Fruit fly (Drosophila melanogaster) whole organism, embryonic: ENCODE results near the gene Traf4.

Source experiments
- CG14860 ChIP-seq: fragments of 200-800 bp; sonication (Bioruptor generic); IDR thresholded peaks from 3 replicates; pipeline ENCODE4 v1.3.6; 2022; ENCODE audit warnings: missing biosample characterization, missing genetic modification characterization; ENCODE audit not compliant: partially characterized antibody
- CG17359 ChIP-seq: fragments of 200-800 bp; sonication (Bioruptor generic); optimal IDR thresholded peaks from 3 replicates; lab custom pipeline; 2018; ENCODE audit warnings: missing biosample characterization, mild to moderate bottlenecking, missing genetic modification characterization, moderate library complexity
- CG6272 ChIP-seq: fragments of 200-800 bp; sonication (Bioruptor generic); IDR thresholded peaks from 2 replicates; pipeline ENCODE4 v1.3.6; 2022; ENCODE audit warnings: missing biosample characterization, missing genetic modification characterization
- HHEX ChIP-seq: fragments of 200-800 bp; sonication (Bioruptor generic); optimal IDR thresholded peaks from 3 replicates; lab custom pipeline; 2017; ENCODE audit warnings: missing biosample characterization, mild to moderate bottlenecking, missing genetic modification characterization, missing genetic modification reagents
- Mes4 ChIP-seq: fragments of 200-800 bp; sonication (Bioruptor generic); optimal IDR thresholded peaks from 2 replicates; lab custom pipeline; 2016; ENCODE audit warnings: missing biosample characterization, missing genetic modification characterization
- fd102C ChIP-seq: fragments of 200-800 bp; sonication (Bioruptor generic); optimal IDR thresholded peaks from 2 replicates; lab custom pipeline; 2018; ENCODE audit warnings: missing biosample characterization, mild to moderate bottlenecking, missing genetic modification characterization, moderate library complexity
- schlank ChIP-seq: fragments of 200-800 bp; sonication (Bioruptor generic); optimal IDR thresholded peaks from 2 replicates; lab custom pipeline; 2018; ENCODE audit warnings: missing biosample characterization, mild to moderate bottlenecking, missing genetic modification characterization

dm6 chr2L:4334971-4335436 is 26.7 kb upstream of the Traf4 start:
- TF ChIP-seq CG14860 (GFP tag; lab: Robert Waterston, UW) (no peak), HHEX (GFP tag; lab: Kevin White, UChicago) (no peak), Mes4 (GFP tag; lab: Kevin White, UChicago) (no peak), schlank (tag; lab: Kevin White, UChicago) (no peak), CG17359 (tag; lab: Kevin White, UChicago) (no peak), fd102C (GFP tag; lab: Kevin White, UChicago) (no peak), CG6272 (GFP tag; lab: Robert Waterston, UW) (no peak)
